Fruit fly (Drosophila melanogaster) whole organism, prepupa: Measurements from ENCODE around the gene CG6163.

Source experiments
- CG10631 ChIP-seq: fragments of 200-800 bp; sonication (Bioruptor generic); optimal IDR thresholded peaks from 2 replicates; lab custom pipeline; 2016; ENCODE audit warnings: missing biosample characterization, missing genetic modification characterization
- CG10669 ChIP-seq: fragments of 200-800 bp; sonication (Bioruptor generic); optimal IDR thresholded peaks from 3 replicates; lab custom pipeline; 2018; ENCODE audit warnings: missing biosample characterization, mild to moderate bottlenecking, missing genetic modification characterization, moderate library complexity
- CG11294 ChIP-seq: fragments of 200-800 bp; sonication (Bioruptor generic); IDR thresholded peaks from 2 replicates; pipeline ENCODE4 v1.3.6; 2022; ENCODE audit warnings: missing biosample characterization, missing genetic modification characterization
- CG11762 ChIP-seq: fragments of 200-800 bp; sonication (Bioruptor generic); optimal IDR thresholded peaks from 3 replicates; lab custom pipeline; 2016; ENCODE audit warnings: missing biosample characterization, missing genetic modification characterization; ENCODE audit not compliant: insufficient read depth
- CG15336 ChIP-seq: fragments of 200-800 bp; sonication (Bioruptor generic); IDR thresholded peaks from 2 replicates; pipeline ENCODE4 v1.3.6; 2022; ENCODE audit warnings: missing biosample characterization, missing genetic modification characterization
- CG1621 ChIP-seq: fragments of 200-800 bp; sonication (Bioruptor generic); optimal IDR thresholded peaks from 3 replicates; lab custom pipeline; 2018; ENCODE audit warnings: missing biosample characterization, mild to moderate bottlenecking, missing genetic modification characterization
- CG16779 ChIP-seq: fragments of 200-800 bp; sonication (Bioruptor generic); optimal IDR thresholded peaks from 3 replicates; lab custom pipeline; 2017; ENCODE audit warnings: missing biosample characterization, mild to moderate bottlenecking, missing genetic modification characterization
- CG3032 ChIP-seq: fragments of 200-800 bp; optimal IDR thresholded peaks from 2 replicates; lab custom pipeline; 2019; ENCODE audit warnings: missing biosample characterization, mild to moderate bottlenecking, missing genetic modification characterization, moderate library complexity
- CG32006 ChIP-seq: fragments of 200-800 bp; sonication (Bioruptor generic); optimal IDR thresholded peaks from 3 replicates; lab custom pipeline; 2017; ENCODE audit warnings: missing biosample characterization, mild to moderate bottlenecking, missing genetic modification characterization
- CG34406 ChIP-seq: fragments of 200-800 bp; sonication (Bioruptor generic); optimal IDR thresholded peaks from 3 replicates; lab custom pipeline; 2016; ENCODE audit warnings: missing biosample characterization, missing genetic modification characterization
- CG3919 ChIP-seq: fragments of 200-800 bp; sonication (Bioruptor generic); optimal IDR thresholded peaks from 3 replicates; lab custom pipeline; 2016; ENCODE audit warnings: missing biosample characterization, missing genetic modification characterization
- CG4318 ChIP-seq: fragments of 200-800 bp; sonication (Bioruptor generic); optimal IDR thresholded peaks from 3 replicates; lab custom pipeline; 2017; ENCODE audit warnings: missing biosample characterization, mild to moderate bottlenecking, missing genetic modification characterization
- CG6163 ChIP-seq: fragments of 200-800 bp; sonication (Bioruptor generic); IDR thresholded peaks from 3 replicates; pipeline ENCODE4 v1.3.6; 2022; ENCODE audit warnings: missing biosample characterization, missing genetic modification characterization
- CG6276 ChIP-seq: fragments of 200-800 bp; sonication (Bioruptor generic); optimal IDR thresholded peaks from 2 replicates; lab custom pipeline; 2017; ENCODE audit warnings: missing biosample characterization, mild to moderate bottlenecking, missing genetic modification characterization
- CG6792 ChIP-seq: fragments of 200-800 bp; sonication (Bioruptor generic); optimal IDR thresholded peaks from 3 replicates; lab custom pipeline; 2016; ENCODE audit warnings: missing biosample characterization, missing genetic modification characterization
- CG6808 ChIP-seq: fragments of 200-800 bp; sonication (Bioruptor generic); optimal IDR thresholded peaks from 3 replicates; lab custom pipeline; 2017; ENCODE audit warnings: missing biosample characterization, missing genetic modification characterization, mild to moderate bottlenecking, moderate library complexity, missing genetic modification reagents
- CG7368 ChIP-seq: fragments of 200-800 bp; sonication (Bioruptor generic); optimal IDR thresholded peaks from 3 replicates; lab custom pipeline; 2016; ENCODE audit warnings: missing biosample characterization, missing genetic modification characterization
- CG8119 ChIP-seq: fragments of 200-800 bp; sonication (Bioruptor generic); IDR thresholded peaks from 3 replicates; pipeline ENCODE4 v1.3.6; 2022; ENCODE audit warnings: missing biosample characterization, missing genetic modification characterization
- CG8319 ChIP-seq: fragments of 200-800 bp; sonication (Bioruptor generic); optimal IDR thresholded peaks from 3 replicates; lab custom pipeline; 2016; ENCODE audit warnings: missing biosample characterization, missing genetic modification characterization
- CG8632 ChIP-seq: fragments of 200-800 bp; sonication (Bioruptor generic); optimal IDR thresholded peaks from 3 replicates; lab custom pipeline; 2016; ENCODE audit warnings: missing biosample characterization, missing genetic modification characterization
- CG9139 ChIP-seq: fragments of 200-800 bp; sonication (Bioruptor generic); optimal IDR thresholded peaks from 3 replicates; lab custom pipeline; 2017; ENCODE audit warnings: missing biosample characterization, mild to moderate bottlenecking, missing genetic modification characterization
- Eip75B ChIP-seq: fragments of 200-800 bp; sonication (Bioruptor generic); optimal IDR thresholded peaks from 3 replicates; lab custom pipeline; 2016; ENCODE audit warnings: missing biosample characterization, missing genetic modification characterization
- Ets21C ChIP-seq: fragments of 200-800 bp; sonication (Bioruptor generic); optimal IDR thresholded peaks from 3 replicates; lab custom pipeline; 2016; ENCODE audit warnings: missing biosample characterization, missing genetic modification characterization
- Ets96B ChIP-seq: fragments of 200-800 bp; optimal IDR thresholded peaks from 2 replicates; lab custom pipeline; 2019; ENCODE audit warnings: missing biosample characterization, mild to moderate bottlenecking, missing genetic modification characterization, moderate library complexity
- Gug ChIP-seq: fragments of 200-800 bp; sonication (Bioruptor generic); IDR thresholded peaks from 2 replicates; pipeline ENCODE4 v1.3.6; 2022; ENCODE audit warnings: missing biosample characterization, missing genetic modification characterization
- Hr39 ChIP-seq: fragments of 200-800 bp; sonication (Bioruptor generic); optimal IDR thresholded peaks from 2 replicates; lab custom pipeline; 2016; ENCODE audit warnings: missing biosample characterization, missing genetic modification characterization
- Hr4 ChIP-seq: fragments of 200-800 bp; sonication (Bioruptor generic); optimal IDR thresholded peaks from 3 replicates; lab custom pipeline; 2016; ENCODE audit warnings: missing biosample characterization, missing genetic modification characterization
- Lpt ChIP-seq: fragments of 200-800 bp; sonication (Bioruptor generic); optimal IDR thresholded peaks from 3 replicates; lab custom pipeline; 2016; ENCODE audit warnings: missing biosample characterization, missing genetic modification characterization
- Met ChIP-seq: fragments of 200-800 bp; sonication (Bioruptor generic); optimal IDR thresholded peaks from 3 replicates; lab custom pipeline; 2016; ENCODE audit warnings: missing biosample characterization, missing genetic modification characterization
- OdsH ChIP-seq: fragments of 200-800 bp; sonication (Bioruptor generic); optimal IDR thresholded peaks from 3 replicates; lab custom pipeline; 2016; ENCODE audit warnings: missing biosample characterization, missing genetic modification characterization
- Smox ChIP-seq: fragments of 200-800 bp; sonication (Bioruptor generic); optimal IDR thresholded peaks from 3 replicates; lab custom pipeline; 2016; ENCODE audit warnings: missing biosample characterization, missing genetic modification characterization
- Sox14 ChIP-seq: fragments of 200-800 bp; sonication (Bioruptor generic); optimal IDR thresholded peaks from 3 replicates; lab custom pipeline; 2016; ENCODE audit warnings: missing biosample characterization, missing genetic modification characterization
- Sox15 ChIP-seq: fragments of 200-800 bp; sonication (Bioruptor generic); optimal IDR thresholded peaks from 3 replicates; lab custom pipeline; 2016; ENCODE audit warnings: missing biosample characterization, missing genetic modification characterization
- achi ChIP-seq: fragments of 200-800 bp; sonication (Bioruptor generic); optimal IDR thresholded peaks from 3 replicates; lab custom pipeline; 2016; ENCODE audit warnings: missing biosample characterization, missing genetic modification characterization
- acj6 ChIP-seq: fragments of 200-800 bp; sonication (Bioruptor generic); optimal IDR thresholded peaks from 3 replicates; lab custom pipeline; 2016; ENCODE audit warnings: missing biosample characterization, missing genetic modification characterization
- cyc ChIP-seq: fragments of 200-800 bp; sonication (Bioruptor generic); optimal IDR thresholded peaks from 3 replicates; lab custom pipeline; 2016; ENCODE audit warnings: missing biosample characterization, missing genetic modification characterization
- dac ChIP-seq: fragments of 200-800 bp; sonication (Bioruptor generic); optimal IDR thresholded peaks from 2 replicates; lab custom pipeline; 2017; ENCODE audit warnings: missing biosample characterization, mild to moderate bottlenecking, missing genetic modification characterization
- dsx ChIP-seq: fragments of 200-800 bp; optimal IDR thresholded peaks from 3 replicates; lab custom pipeline; 2019; ENCODE audit warnings: missing biosample characterization, mild to moderate bottlenecking, missing genetic modification characterization, moderate library complexity; ENCODE audit not compliant: poor library complexity, severe bottlenecking
- eg ChIP-seq: fragments of 200-800 bp; sonication (Bioruptor generic); IDR thresholded peaks from 3 replicates; pipeline ENCODE4 v1.3.6; 2022; ENCODE audit warnings: missing biosample characterization, missing genetic modification characterization
- esn ChIP-seq: fragments of 200-800 bp; sonication (Bioruptor generic); optimal IDR thresholded peaks from 2 replicates; lab custom pipeline; 2016; ENCODE audit warnings: missing biosample characterization, mild to moderate bottlenecking, missing genetic modification characterization, moderate library complexity
- fd59A ChIP-seq: fragments of 200-800 bp; sonication (Bioruptor generic); optimal IDR thresholded peaks from 2 replicates; lab custom pipeline; 2017; ENCODE audit warnings: missing biosample characterization, mild to moderate bottlenecking, missing genetic modification characterization, missing genetic modification reagents
- fd85E ChIP-seq: fragments of 200-800 bp; sonication (Bioruptor generic); optimal IDR thresholded peaks from 3 replicates; lab custom pipeline; 2016; ENCODE audit warnings: missing biosample characterization, missing genetic modification characterization
- fkh ChIP-seq: fragments of 200-800 bp; sonication (Bioruptor generic); optimal IDR thresholded peaks from 3 replicates; lab custom pipeline; 2017; ENCODE audit warnings: missing biosample characterization, mild to moderate bottlenecking, missing genetic modification characterization, moderate library complexity
- lz ChIP-seq: fragments of 200-800 bp; sonication (Bioruptor generic); optimal IDR thresholded peaks from 3 replicates; lab custom pipeline; 2016; ENCODE audit warnings: missing biosample characterization, missing genetic modification characterization
- net ChIP-seq: fragments of 200-800 bp; sonication (Bioruptor generic); optimal IDR thresholded peaks from 3 replicates; lab custom pipeline; 2016; ENCODE audit warnings: missing biosample characterization, missing genetic modification characterization
- pdm3 ChIP-seq: fragments of 200-800 bp; sonication (Bioruptor generic); optimal IDR thresholded peaks from 3 replicates; lab custom pipeline; 2016; ENCODE audit warnings: missing biosample characterization, missing genetic modification characterization
- salr ChIP-seq, 2 experiments: fragments of 200-800 bp; sonication (Bioruptor generic); optimal IDR thresholded peaks; 3 replicates each; lab custom pipeline; 2016 to 2018; ENCODE audit warnings: missing biosample characterization in 2 of 2, missing genetic modification characterization in 2 of 2, mild to moderate bottlenecking in 1 of 2
- spab ChIP-seq: fragments of 200-800 bp; sonication (Bioruptor generic); optimal IDR thresholded peaks from 2 replicates; lab custom pipeline; 2017; ENCODE audit warnings: missing biosample characterization, mild to moderate bottlenecking, missing genetic modification characterization, missing genetic modification reagents
- ss ChIP-seq, 2 experiments: fragments of 200-800 bp; sonication (Bioruptor generic); optimal IDR thresholded peaks; 2 replicates in 1 of 2; 3 replicates in 1 of 2; lab custom pipeline; 2017 to 2018; ENCODE audit warnings: mild to moderate bottlenecking in 2 of 2, missing biosample characterization in 2 of 2, missing genetic modification characterization in 2 of 2, moderate library complexity in 1 of 2
- svp ChIP-seq: fragments of 200-800 bp; sonication (Bioruptor generic); peaks from one replicate; lab custom pipeline; 2016; ENCODE audit warnings: missing biosample characterization, missing genetic modification characterization

Gene CG6163

dm6 chr3L:11367797-11368196 lies 3.1 kb upstream of the CG6163 start (continued):
- no peak for TF ChIP-seq CG8632
- no peak for TF ChIP-seq CG32006 (GFP tag; lab: Kevin White, UChicago)
- TF ChIP-seq Sox15 (GFP tag; lab: Kevin White, UChicago): no peak
- no peak for TF ChIP-seq CG4318 (GFP tag; lab: Kevin White, UChicago)
- TF ChIP-seq fkh (GFP tag; lab: Kevin White, UChicago): no peak
- TF ChIP-seq spab (GFP tag; lab: Kevin White, UChicago): no peak
- TF ChIP-seq net (GFP tag; lab: Kevin White, UChicago): no peak
- TF ChIP-seq CG16779 (tag; lab: Kevin White, UChicago): no peak
- TF ChIP-seq cyc (GFP tag; lab: Kevin White, UChicago): no peak
- no peak for TF ChIP-seq CG8319 (GFP tag; lab: Kevin White, UChicago)
- no peak for TF ChIP-seq CG1621 (tag; lab: Kevin White, UChicago)
- no peak for TF ChIP-seq Ets96B (tag; lab: Kevin White, UChicago)
- no peak for TF ChIP-seq pdm3 (GFP tag; lab: Kevin White, UChicago)
- no peak for TF ChIP-seq CG34406
- no peak for TF ChIP-seq dsx (GFP tag; lab: Kevin White, UChicago)
- no peak for TF ChIP-seq fd85E
- TF ChIP-seq CG7368 (GFP tag; lab: Kevin White, UChicago): no peak
- no peak for TF ChIP-seq CG10669 (GFP tag; lab: Kevin White, UChicago)
- TF ChIP-seq acj6: no peak
- no peak for TF ChIP-seq CG6808 (GFP tag; lab: Kevin White, UChicago)
- TF ChIP-seq svp (GFP tag; lab: Kevin White, UChicago): peak; percentile 66
- 0 out of 2 replicates have a peak, but pooled peaks have one; percentile 11 for TF ChIP-seq CG11294 (GFP tag; lab: Robert Waterston, UW)
- TF ChIP-seq Ets21C (GFP tag; lab: Kevin White, UChicago): no peak
- TF ChIP-seq CG11762 (GFP tag; lab: Kevin White, UChicago): no peak
- TF ChIP-seq OdsH (GFP tag; lab: Kevin White, UChicago): no peak
- TF ChIP-seq achi (GFP tag; lab: Kevin White, UChicago): peak; percentile 29
- TF ChIP-seq CG9139: no peak
- TF ChIP-seq CG6792: no peak
- TF ChIP-seq CG8119 (GFP tag; lab: Robert Waterston, UW): peak; percentile 40; the same call in 2 of the 3 replicates
- peak; percentile 14 for TF ChIP-seq lz (GFP tag; lab: Kevin White, UChicago)

dm6 chr3L:11366422-11366821 lies 1.7 kb upstream of the CG6163 start:
- no peak for TF ChIP-seq lz (GFP tag; lab: Kevin White, UChicago)
- peak; percentile 25 for TF ChIP-seq Gug
- no peak for TF ChIP-seq Sox14 (GFP tag; lab: Kevin White, UChicago)
- TF ChIP-seq CG32006 (GFP tag; lab: Kevin White, UChicago): no peak
- TF ChIP-seq dac (GFP tag; lab: Kevin White, UChicago): no peak
- peak in 1 of 2 experiments; percentile 16 for TF ChIP-seq salr (GFP tag; optimal IDR thresholded peaks at IDR 0.05; lab: Kevin White, UChicago)
- TF ChIP-seq Eip75B (GFP tag; lab: Kevin White, UChicago): no peak
- TF ChIP-seq Hr4 (GFP tag; lab: Kevin White, UChicago): no peak
- peak; percentile 95 for TF ChIP-seq CG6163
- peak; percentile 24 for TF ChIP-seq CG16779 (tag; lab: Kevin White, UChicago)
- no peak for TF ChIP-seq CG4318 (GFP tag; lab: Kevin White, UChicago)
- TF ChIP-seq CG3919 (GFP tag; lab: Kevin White, UChicago): peak; percentile 17
- TF ChIP-seq fkh (GFP tag; lab: Kevin White, UChicago): no peak
- peak; percentile 67 to 82 for TF ChIP-seq ss (GFP tag; optimal IDR thresholded peaks at IDR 0.05; lab: Kevin White, UChicago)
- no peak for TF ChIP-seq Sox15 (GFP tag; lab: Kevin White, UChicago)
- no peak for TF ChIP-seq CG6276 (GFP tag; lab: Kevin White, UChicago)
- no peak for TF ChIP-seq fd59A (GFP tag; lab: Kevin White, UChicago)
- no peak for TF ChIP-seq Met (GFP tag; lab: Kevin White, UChicago)
- TF ChIP-seq dsx (GFP tag; lab: Kevin White, UChicago): peak; percentile 66
- no peak for TF ChIP-seq Smox (GFP tag; lab: Kevin White, UChicago)
- peak; percentile 72 for TF ChIP-seq CG15336
- TF ChIP-seq CG34406: no peak
- TF ChIP-seq CG3032 (tag; lab: Kevin White, UChicago): no peak
- TF ChIP-seq Hr39 (GFP tag; lab: Kevin White, UChicago): no peak
- TF ChIP-seq CG11762 (GFP tag; lab: Kevin White, UChicago): no peak
- peak; percentile 84 for TF ChIP-seq Lpt
- no peak for TF ChIP-seq CG8632
- no peak for TF ChIP-seq CG10631 (GFP tag; lab: Kevin White, UChicago)
- no peak for TF ChIP-seq acj6
- peak; percentile 77 for TF ChIP-seq eg
- TF ChIP-seq esn (GFP tag; lab: Kevin White, UChicago): no peak
